Worm (Caenorhabditis elegans) whole organism, mixed stage, embryonic: ENCODE results near the gene cfp-1.

Experiments
- M03D4.4 ChIP-seq: sonication (generic microtip); optimal IDR thresholded peaks from 2 replicates; lab custom pipeline; 2017; ENCODE audit warnings: mild to moderate bottlenecking, missing genetic modification characterization, missing compliant biosample characterization
- bed-3 ChIP-seq: fragments of 200-800 bp; sonication (Bioruptor generic); optimal IDR thresholded peaks from 3 replicates; lab custom pipeline; 2018; ENCODE audit warnings: mild to moderate bottlenecking, missing genetic modification characterization, moderate library complexity, missing compliant biosample characterization
- blmp-1 ChIP-seq: fragments of 150-350 bp; optimal IDR thresholded peaks from 2 replicates; lab custom pipeline; 2014; ENCODE audit warnings: missing biosample characterization, missing genetic modification characterization
- ceh-39 ChIP-seq: fragments of 150-350 bp; optimal IDR thresholded peaks from 2 replicates; lab custom pipeline; 2014; ENCODE audit warnings: missing biosample characterization, missing genetic modification characterization
- ceh-43 ChIP-seq: fragments of 200-800 bp; sonication (Bioruptor generic); optimal IDR thresholded peaks from 2 replicates; lab custom pipeline; 2018; ENCODE audit warnings: mild to moderate bottlenecking, missing genetic modification characterization, moderate library complexity, missing compliant biosample characterization
- ceh-83 ChIP-seq: fragments of 200-800 bp; sonication (Bioruptor generic); optimal IDR thresholded peaks from 2 replicates; lab custom pipeline; 2018; ENCODE audit warnings: mild to moderate bottlenecking, missing genetic modification characterization, missing compliant biosample characterization
- ces-1 ChIP-seq: fragments of 150-350 bp; optimal IDR thresholded peaks from 2 replicates; lab custom pipeline; 2014; ENCODE audit warnings: missing biosample characterization, missing genetic modification reagents, missing genetic modification characterization
- drap-1 ChIP-seq: fragments of 200-800 bp; sonication (Bioruptor generic); optimal IDR thresholded peaks from 3 replicates; lab custom pipeline; 2018; ENCODE audit warnings: mild to moderate bottlenecking, missing genetic modification characterization, missing compliant biosample characterization
- elt-1 ChIP-seq: sonication (generic microtip); optimal IDR thresholded peaks from 2 replicates; lab custom pipeline; 2017; ENCODE audit warnings: missing genetic modification characterization, mild to moderate bottlenecking, missing compliant biosample characterization, antibody characterized with exemption, moderate library complexity, borderline replicate concordance; ENCODE audit not compliant: insufficient read depth
- elt-3 ChIP-seq: fragments of 150-350 bp; optimal IDR thresholded peaks from 2 replicates; lab custom pipeline; 2014; ENCODE audit warnings: missing biosample characterization, missing genetic modification characterization
- flh-1 ChIP-seq: fragments of 200-800 bp; sonication (Bioruptor generic); optimal IDR thresholded peaks from 2 replicates; lab custom pipeline; 2018; ENCODE audit warnings: mild to moderate bottlenecking, missing genetic modification characterization, moderate library complexity, missing compliant biosample characterization
- ham-2 ChIP-seq: fragments of 200-800 bp; sonication (Bioruptor generic); optimal IDR thresholded peaks from 2 replicates; lab custom pipeline; 2018; ENCODE audit warnings: mild to moderate bottlenecking, missing genetic modification characterization, missing compliant biosample characterization
- hlh-1 ChIP-seq: fragments of 150-350 bp; optimal IDR thresholded peaks from 2 replicates; lab custom pipeline; 2014; ENCODE audit warnings: missing biosample characterization, missing genetic modification reagents, missing genetic modification characterization
- lin-13 ChIP-seq: fragments of 150-350 bp; optimal IDR thresholded peaks from 2 replicates; lab custom pipeline; 2014; ENCODE audit warnings: missing biosample characterization, missing genetic modification characterization
- lin-32 ChIP-seq: fragments of 200-800 bp; sonication (Bioruptor generic); optimal IDR thresholded peaks from 2 replicates; lab custom pipeline; 2018; ENCODE audit warnings: mild to moderate bottlenecking, missing genetic modification characterization, missing compliant biosample characterization
- lsy-2 ChIP-seq: fragments of 150-350 bp; optimal IDR thresholded peaks from 2 replicates; lab custom pipeline; 2014; ENCODE audit warnings: missing biosample characterization, missing genetic modification characterization
- mab-5 ChIP-seq: fragments of 150-350 bp; optimal IDR thresholded peaks from 2 replicates; lab custom pipeline; 2014; ENCODE audit warnings: missing biosample characterization, missing genetic modification characterization
- mep-1 ChIP-seq: fragments of 150-350 bp; optimal IDR thresholded peaks from 2 replicates; lab custom pipeline; 2017; ENCODE audit warnings: missing biosample characterization, missing genetic modification reagents, missing genetic modification characterization, inconsistent platforms
- mls-2 ChIP-seq: sonication (generic microtip); optimal IDR thresholded peaks from 2 replicates; lab custom pipeline; 2016; ENCODE audit warnings: mild to moderate bottlenecking, missing genetic modification characterization, moderate library complexity, missing compliant biosample characterization
- nhr-12 ChIP-seq: fragments of 150-350 bp; optimal IDR thresholded peaks from 2 replicates; lab custom pipeline; 2014; ENCODE audit warnings: missing biosample characterization, missing genetic modification characterization
- nhr-237 ChIP-seq: fragments of 150-350 bp; optimal IDR thresholded peaks from 2 replicates; lab custom pipeline; 2014; ENCODE audit warnings: missing biosample characterization, missing genetic modification characterization
- nhr-28 ChIP-seq: fragments of 150-350 bp; optimal IDR thresholded peaks from 2 replicates; lab custom pipeline; 2014; ENCODE audit warnings: missing biosample characterization, missing genetic modification characterization
- pha-4 ChIP-seq: fragments of 150-350 bp; optimal IDR thresholded peaks from 2 replicates; lab custom pipeline; 2018; ENCODE audit warnings: missing biosample characterization, missing genetic modification reagents, missing genetic modification characterization
- sem-2 ChIP-seq: fragments of 200-800 bp; sonication (Bioruptor generic); optimal IDR thresholded peaks from 2 replicates; lab custom pipeline; 2018; ENCODE audit warnings: mild to moderate bottlenecking, missing genetic modification characterization, missing compliant biosample characterization
- snpc-4 ChIP-seq: fragments of 150-350 bp; optimal IDR thresholded peaks from 2 replicates; lab custom pipeline; 2014; ENCODE audit warnings: missing biosample characterization, missing genetic modification characterization
- sptf-1 ChIP-seq: sonication (generic microtip); optimal IDR thresholded peaks from 2 replicates; lab custom pipeline; 2017; ENCODE audit warnings: mild to moderate bottlenecking, missing genetic modification characterization, moderate library complexity, missing compliant biosample characterization
- tbx-8 ChIP-seq: fragments of 200-800 bp; sonication (Bioruptor generic); optimal IDR thresholded peaks from 2 replicates; lab custom pipeline; 2018; ENCODE audit warnings: mild to moderate bottlenecking, missing genetic modification characterization, moderate library complexity, missing compliant biosample characterization
- unc-120 ChIP-seq: sonication (generic microtip); optimal IDR thresholded peaks from 2 replicates; lab custom pipeline; 2017; ENCODE audit warnings: missing genetic modification characterization, missing compliant biosample characterization; ENCODE audit not compliant: poor library complexity, severe bottlenecking
- unc-39 ChIP-seq: fragments of 150-350 bp; optimal IDR thresholded peaks from 2 replicates; lab custom pipeline; 2014; ENCODE audit warnings: missing biosample characterization, missing genetic modification characterization
- unc-62 ChIP-seq: fragments of 150-350 bp; optimal IDR thresholded peaks from 2 replicates; lab custom pipeline; 2014; ENCODE audit warnings: missing biosample characterization, missing genetic modification reagents, missing genetic modification characterization
- zip-8 ChIP-seq: fragments of 150-350 bp; optimal IDR thresholded peaks from 2 replicates; lab custom pipeline; 2014; ENCODE audit warnings: missing biosample characterization, missing genetic modification characterization
- ztf-11 ChIP-seq: fragments of 150-350 bp; optimal IDR thresholded peaks from 2 replicates; lab custom pipeline; 2014; ENCODE audit warnings: missing biosample characterization, missing genetic modification characterization

The cfp-1 gene

ce11 chrIV:14099256-14099655 is 22.0 kb downstream of the cfp-1 start, which contains the start of gene col-133:
Gene col-133 (minus strand): TSS chrIV:14099356.
- TF ChIP-seq lin-13 (tag; lab: Kevin White, UChicago) (no peak), pha-4 (tag; lab: Kevin White, UChicago) (no peak)
- TF ChIP-seq, all 35 proteins: peak for 0

- TF ChIP-seq ceh-83 (no peak), drap-1 (no peak), blmp-1 (tag; lab: Kevin White, UChicago) (no peak), unc-120 (tag; lab: Kevin White, UChicago) (no peak), zip-8 (tag; lab: Kevin White, UChicago) (no peak), unc-39 (tag; lab: Kevin White, UChicago) (no peak), ztf-11 (no peak), flh-1 (GFP tag; lab: Kevin White, UChicago) (no peak), lin-13 (tag; lab: Kevin White, UChicago) (no peak)
These were observed 25.8 kb downstream of the cfp-1 start, which contains the start of gene F52B11.5 for ce11 chrIV:14103054-14103453. Gene F52B11.5 (minus strand): TSS chrIV:14103231.

ce11 chrIV:14104745-14105144 is 27.5 kb downstream of the cfp-1 start:
- TF ChIP-seq ceh-39 (tag; lab: Kevin White, UChicago) (peak; percentile 90), bed-3 (GFP tag; lab: Kevin White, UChicago) (no peak), blmp-1 (tag; lab: Kevin White, UChicago) (peak; percentile 34)
- TF ChIP-seq, all 35 proteins: peak for 2

ce11 chrIV:14106274-14106673 is 29.0 kb downstream of the cfp-1 start, which contains the start of gene ins-34:
Gene ins-34 (plus strand): TSS chrIV:14106574.
- TF ChIP-seq unc-62 (GFP tag; lab: Kevin White, UChicago) (no peak), lsy-2 (no peak), zip-8 (tag; lab: Kevin White, UChicago) (no peak), sem-2 (no peak), hlh-1 (tag; lab: Kevin White, UChicago) (no peak), ceh-83 (no peak), elt-1 (tag; lab: Kevin White, UChicago) (no peak), tbx-8 (GFP tag; lab: Kevin White, UChicago) (no peak), drap-1 (no peak), mab-5 (tag; lab: Kevin White, UChicago) (no peak), ceh-39 (tag; lab: Kevin White, UChicago) (no peak), ces-1 (GFP tag; lab: Kevin White, UChicago) (no peak), ztf-11 (no peak), snpc-4 (tag; lab: Kevin White, UChicago) (no peak), M03D4.4 (tag; lab: Kevin White, UChicago) (no peak), nhr-28 (tag; lab: Kevin White, UChicago) (no peak), elt-3 (tag; lab: Kevin White, UChicago) (no peak), blmp-1 (tag; lab: Kevin White, UChicago) (no peak)

- TF ChIP-seq mep-1 (tag; lab: Kevin White, UChicago) = no peak
- TF ChIP-seq nhr-12 (tag; lab: Kevin White, UChicago) = no peak
- TF ChIP-seq ztf-11 = no peak
- no peak for TF ChIP-seq sptf-1
- no peak for TF ChIP-seq zip-8 (tag; lab: Kevin White, UChicago)
- TF ChIP-seq, all 35 proteins: peak for 0
These were observed 30.4 kb downstream of the cfp-1 start for ce11 chrIV:14107647-14108046.

ce11 chrIV:14113621-14114020 is 36.4 kb downstream of the cfp-1 start:
- TF ChIP-seq sem-2 = no peak
- TF ChIP-seq ceh-43 (GFP tag; lab: Kevin White, UChicago) = no peak
- no peak for TF ChIP-seq elt-3 (tag; lab: Kevin White, UChicago)
- no peak for TF ChIP-seq unc-62 (GFP tag; lab: Kevin White, UChicago)
- no peak for TF ChIP-seq elt-1 (tag; lab: Kevin White, UChicago)
- no peak for TF ChIP-seq snpc-4 (tag; lab: Kevin White, UChicago)
- no peak for TF ChIP-seq lin-13 (tag; lab: Kevin White, UChicago)
- no peak for TF ChIP-seq mep-1 (tag; lab: Kevin White, UChicago)
- TF ChIP-seq mls-2 = no peak
- no peak for TF ChIP-seq drap-1
- TF ChIP-seq ham-2 (GFP tag; lab: Kevin White, UChicago) = no peak
- TF ChIP-seq hlh-1 (tag; lab: Kevin White, UChicago) = no peak
- TF ChIP-seq nhr-237 (tag; lab: Kevin White, UChicago) = no peak
- no peak for TF ChIP-seq sptf-1
- no peak for TF ChIP-seq lin-32 (GFP tag; lab: Kevin White, UChicago)
- TF ChIP-seq ztf-11 = no peak
- no peak for TF ChIP-seq ces-1 (GFP tag; lab: Kevin White, UChicago)
- no peak for TF ChIP-seq flh-1 (GFP tag; lab: Kevin White, UChicago)
